Worm (Caenorhabditis elegans) whole organism, young adult: ENCODE data around the gene clec-193.

Experiments used
- B0035.1 ChIP-seq: sonication (generic microtip); optimal IDR thresholded peaks from 2 replicates; lab custom pipeline; 2016; ENCODE audit warnings: missing genetic modification characterization, mild to moderate bottlenecking, missing compliant biosample characterization, missing genotype, missing genetic modification reagents
- B0261.1 ChIP-seq: sonication (generic microtip); optimal IDR thresholded peaks from 2 replicates; lab custom pipeline; 2016; ENCODE audit warnings: mild to moderate bottlenecking, missing genetic modification characterization, moderate library complexity, missing compliant biosample characterization
- B0336.3 ChIP-seq: fragments of 200-800 bp; sonication (Bioruptor generic); IDR thresholded peaks from 2 replicates; pipeline ENCODE4 v1.3.6; 2022; ENCODE audit warnings: missing genetic modification characterization, missing compliant biosample characterization
- C06A6.2 ChIP-seq: fragments of 200-800 bp; sonication (Bioruptor generic); conservative IDR thresholded peaks from 2 replicates; pipeline ENCODE4 v1.3.6; 2022; ENCODE audit warnings: missing genetic modification characterization, missing compliant biosample characterization
- D2030.7 ChIP-seq: fragments of 200-800 bp; sonication (Bioruptor generic); IDR thresholded peaks from 2 replicates; pipeline ENCODE4 v1.3.6; 2022; ENCODE audit warnings: missing genetic modification reagents, missing genetic modification characterization, missing compliant biosample characterization
- F22D6.2 ChIP-seq: sonication (generic microtip); optimal IDR thresholded peaks from 2 replicates; lab custom pipeline; 2016; ENCODE audit warnings: mild to moderate bottlenecking, missing genetic modification characterization, missing compliant biosample characterization
- F49E8.2 ChIP-seq: sonication (generic microtip); optimal IDR thresholded peaks from 3 replicates; lab custom pipeline; 2017; ENCODE audit warnings: missing genetic modification characterization, mild to moderate bottlenecking, missing compliant biosample characterization, antibody characterized with exemption, moderate library complexity; ENCODE audit not compliant: insufficient read depth
- F52B5.7 ChIP-seq: sonication (generic microtip); optimal IDR thresholded peaks from 2 replicates; lab custom pipeline; 2016; ENCODE audit warnings: mild to moderate bottlenecking, missing genetic modification characterization, missing compliant biosample characterization
- F55B11.4 ChIP-seq: sonication (generic microtip); optimal IDR thresholded peaks from 2 replicates; lab custom pipeline; 2016; ENCODE audit warnings: missing compliant biosample characterization, missing genetic modification characterization, borderline replicate concordance; ENCODE audit not compliant: insufficient read depth
- F57A8.1 ChIP-seq: fragments of 200-800 bp; sonication (Bioruptor generic); optimal IDR thresholded peaks from 2 replicates; lab custom pipeline; 2018; ENCODE audit warnings: mild to moderate bottlenecking, missing genetic modification characterization, moderate library complexity, missing compliant biosample characterization
- K11D2.4 ChIP-seq: fragments of 200-800 bp; sonication (Bioruptor generic); IDR thresholded peaks from 2 replicates; pipeline ENCODE4 v1.3.6; 2022; ENCODE audit warnings: missing genetic modification reagents, missing genetic modification characterization, missing compliant biosample characterization
- Y53G8AR.9 ChIP-seq: fragments of 200-800 bp; sonication (Bioruptor generic); conservative IDR thresholded peaks from 2 replicates; pipeline ENCODE4 v1.3.6; 2022; ENCODE audit warnings: missing genetic modification reagents, missing genetic modification characterization, missing compliant biosample characterization
- aptf-3 ChIP-seq: fragments of 200-800 bp; sonication (Bioruptor generic); IDR thresholded peaks from 2 replicates; pipeline ENCODE4 v1.3.6; 2022; ENCODE audit warnings: missing genetic modification characterization, missing compliant biosample characterization
- atf-7 ChIP-seq: sonication (generic microtip); optimal IDR thresholded peaks from 2 replicates; lab custom pipeline; 2017; ENCODE audit warnings: mild to moderate bottlenecking, missing genetic modification characterization, missing compliant biosample characterization
- attf-3 ChIP-seq: fragments of 200-800 bp; sonication (Bioruptor generic); conservative IDR thresholded peaks from 2 replicates; pipeline ENCODE4 v1.3.6; 2022; ENCODE audit warnings: missing genetic modification reagents, missing genetic modification characterization, missing compliant biosample characterization
- bed-2 ChIP-seq: fragments of 200-800 bp; sonication (Bioruptor generic); IDR thresholded peaks from 2 replicates; pipeline ENCODE4 v1.3.6; 2022; ENCODE audit warnings: missing genetic modification reagents, missing genetic modification characterization, missing compliant biosample characterization
- ccch-3 ChIP-seq: fragments of 200-800 bp; sonication (Bioruptor generic); optimal IDR thresholded peaks from 2 replicates; lab custom pipeline; 2018; ENCODE audit warnings: mild to moderate bottlenecking, missing genetic modification characterization, missing compliant biosample characterization
- ceh-100 ChIP-seq: fragments of 200-800 bp; sonication (Bioruptor generic); IDR thresholded peaks from 2 replicates; pipeline ENCODE4 v1.3.6; 2022; ENCODE audit warnings: missing genetic modification reagents, missing genetic modification characterization, missing compliant biosample characterization
- ceh-40 ChIP-seq: fragments of 200-800 bp; sonication (Bioruptor generic); IDR thresholded peaks from 2 replicates; pipeline ENCODE4 v1.3.6; 2022; ENCODE audit warnings: missing genetic modification characterization, missing compliant biosample characterization
- ceh-58 ChIP-seq: fragments of 200-800 bp; sonication (Bioruptor generic); IDR thresholded peaks from 2 replicates; pipeline ENCODE4 v1.3.6; 2022; ENCODE audit warnings: missing genetic modification characterization, missing compliant biosample characterization
- egl-44 ChIP-seq: fragments of 200-800 bp; sonication (Bioruptor generic); IDR thresholded peaks from 2 replicates; pipeline ENCODE4 v1.3.6; 2022; ENCODE audit warnings: missing genetic modification reagents, missing genetic modification characterization, missing compliant biosample characterization
- fkh-3 ChIP-seq: sonication (generic microtip); optimal IDR thresholded peaks from 2 replicates; lab custom pipeline; 2016; ENCODE audit warnings: mild to moderate bottlenecking, missing genetic modification characterization, missing compliant biosample characterization
- him-1 ChIP-seq: sonication (generic microtip); optimal IDR thresholded peaks from 2 replicates; lab custom pipeline; 2016; ENCODE audit warnings: missing genotype, missing genetic modification reagents, missing genetic modification characterization, missing compliant biosample characterization
- lin-35 ChIP-seq, 3 experiments: fragments of 150-350 bp in 2 of 3; sonication (generic microtip) in 1 of 3; optimal IDR thresholded peaks; 2 replicates each; lab custom pipeline; 2014 to 2018; ENCODE audit warnings: missing biosample characterization in 3 of 3, missing genetic modification characterization in 3 of 3, missing genetic modification reagents in 3 of 3
- lin-54 ChIP-seq: fragments of 200-800 bp; sonication (Bioruptor generic); optimal IDR thresholded peaks from 2 replicates; lab custom pipeline; 2018; ENCODE audit warnings: mild to moderate bottlenecking, missing genetic modification characterization, missing compliant biosample characterization
- madf-3 ChIP-seq: fragments of 200-800 bp; sonication (Bioruptor generic); IDR thresholded peaks from 2 replicates; pipeline ENCODE4 v1.3.6; 2022; ENCODE audit warnings: missing genetic modification reagents, missing genetic modification characterization, missing compliant biosample characterization
- madf-8 ChIP-seq: fragments of 200-800 bp; sonication (Bioruptor generic); conservative IDR thresholded peaks from 2 replicates; pipeline ENCODE4 v1.3.6; 2022; ENCODE audit warnings: missing genetic modification reagents, missing genetic modification characterization, missing compliant biosample characterization
- mel-28 ChIP-seq: sonication (generic microtip); optimal IDR thresholded peaks from 2 replicates; lab custom pipeline; 2016; ENCODE audit warnings: borderline replicate concordance, mild to moderate bottlenecking, missing genetic modification characterization, missing compliant biosample characterization
- nfyb-1 ChIP-seq: fragments of 200-800 bp; sonication (Bioruptor generic); IDR thresholded peaks from 2 replicates; pipeline ENCODE4 v1.3.6; 2022; ENCODE audit warnings: missing genetic modification reagents, missing genetic modification characterization, missing compliant biosample characterization
- nhr-120 ChIP-seq: fragments of 200-800 bp; sonication (Bioruptor generic); IDR thresholded peaks from 2 replicates; pipeline ENCODE4 v1.3.6; 2022; ENCODE audit warnings: missing genetic modification characterization, missing compliant biosample characterization
- nhr-80 ChIP-seq: sonication (generic microtip); optimal IDR thresholded peaks from 2 replicates; lab custom pipeline; 2016; ENCODE audit warnings: missing genetic modification characterization, missing compliant biosample characterization
- rcor-1 ChIP-seq: fragments of 200-800 bp; sonication (Bioruptor generic); IDR thresholded peaks from 2 replicates; pipeline ENCODE4 v1.3.6; 2022; ENCODE audit warnings: missing genetic modification reagents, missing genetic modification characterization, missing compliant biosample characterization
- repo-1 ChIP-seq: sonication (generic microtip); optimal IDR thresholded peaks from 2 replicates; lab custom pipeline; 2017; ENCODE audit warnings: mild to moderate bottlenecking, missing genetic modification characterization, missing compliant biosample characterization
- rpc-1 ChIP-seq, 2 experiments: fragments of 150-350 bp in 1 of 2; sonication (generic microtip) in 1 of 2; optimal IDR thresholded peaks; 2 replicates each; lab custom pipeline; 2014 to 2018; ENCODE audit warnings: missing biosample characterization in 1 of 2, missing genetic modification characterization in 1 of 2, missing genetic modification reagents in 1 of 2, missing genotype in 1 of 2
- sdz-38 ChIP-seq: sonication (generic microtip); optimal IDR thresholded peaks from 2 replicates; lab custom pipeline; 2016; ENCODE audit warnings: missing genotype, missing genetic modification characterization, missing compliant biosample characterization
- sea-2 ChIP-seq: fragments of 200-800 bp; sonication (Bioruptor generic); IDR thresholded peaks from 2 replicates; pipeline ENCODE4 v1.3.6; 2022; ENCODE audit warnings: missing genetic modification characterization, missing compliant biosample characterization
- snpc-4 ChIP-seq, 5 experiments: fragments of 150-350 bp in 1 of 5; sonication (generic microtip) in 4 of 5; optimal IDR thresholded peaks; 2 replicates each; lab custom pipeline; 2014 to 2018; ENCODE audit warnings: missing genetic modification characterization in 5 of 5, missing biosample characterization in 3 of 5, antibody characterized with exemption in 2 of 5, mild to moderate bottlenecking in 2 of 5, missing compliant biosample characterization in 2 of 5, missing genotype in 2 of 5, moderate library complexity in 2 of 5, missing genetic modification reagents in 1 of 5
- somi-1 ChIP-seq: fragments of 200-800 bp; sonication (Bioruptor generic); optimal IDR thresholded peaks from 2 replicates; lab custom pipeline; 2018; ENCODE audit warnings: mild to moderate bottlenecking, missing genetic modification characterization, missing compliant biosample characterization
- tbp1 ChIP-seq: fragments of 200-800 bp; sonication (Bioruptor generic); optimal IDR thresholded peaks from 2 replicates; lab custom pipeline; 2018; ENCODE audit warnings: mild to moderate bottlenecking, missing genetic modification characterization, missing compliant biosample characterization
- tlf-1 ChIP-seq: fragments of 200-800 bp; sonication (Bioruptor generic); optimal IDR thresholded peaks from 2 replicates; lab custom pipeline; 2018; ENCODE audit warnings: mild to moderate bottlenecking, missing genetic modification characterization, missing compliant biosample characterization
- ztf-22 ChIP-seq: fragments of 200-800 bp; sonication (Bioruptor generic); optimal IDR thresholded peaks from 2 replicates; lab custom pipeline; 2018; ENCODE audit warnings: mild to moderate bottlenecking, missing genetic modification characterization, moderate library complexity, missing compliant biosample characterization
- ztf-28 ChIP-seq: fragments of 200-800 bp; sonication (Bioruptor generic); IDR thresholded peaks from 2 replicates; pipeline ENCODE4 v1.3.6; 2022; ENCODE audit warnings: missing genetic modification reagents, missing genetic modification characterization, missing compliant biosample characterization

The clec-193 gene

ce11 chrIV:16775029-16775428, 31.2 kb downstream of the clec-193 start (continued):
- TF ChIP-seq aptf-3, result no peak
- no peak for TF ChIP-seq F55B11.4 (tag; lab: Kevin White, UChicago)
- TF ChIP-seq K11D2.4 (GFP tag; lab: Robert Waterston, UW), result no peak
- TF ChIP-seq bed-2 (GFP tag; lab: Robert Waterston, UW), result no peak
- no peak for TF ChIP-seq ccch-3 (GFP tag; lab: Kevin White, UChicago)
- peak in 1 of 3 experiments; percentile 14 for TF ChIP-seq lin-35 (GFP tag; optimal IDR thresholded peaks at IDR 0.05; lab: Kevin White, UChicago)
- TF ChIP-seq B0336.3 (GFP tag; lab: Robert Waterston, UW), result no peak
- no peak for TF ChIP-seq ztf-28 (GFP tag; lab: Robert Waterston, UW)
- no peak for TF ChIP-seq fkh-3 (tag; lab: Kevin White, UChicago)
- peak; percentile 91 for TF ChIP-seq rpc-1 (optimal IDR thresholded peaks at IDR 0.05; lab: Kevin White, UChicago)
- TF ChIP-seq rpc-1 (tag; optimal IDR thresholded peaks at IDR 0.05; lab: Kevin White, UChicago), result peak; percentile 98
- peak; percentile 11 for TF ChIP-seq F49E8.2 (tag; lab: Kevin White, UChicago)
- 0 out of 2 replicates have a peak, but pooled peaks have one; percentile 23 for TF ChIP-seq ceh-100 (GFP tag; lab: Robert Waterston, UW)
- no peak for TF ChIP-seq sdz-38 (tag; lab: Kevin White, UChicago)
- TF ChIP-seq F57A8.1 (GFP tag; lab: Kevin White, UChicago), result no peak
- TF ChIP-seq C06A6.2, result no peak
- peak; percentile 95 for TF ChIP-seq tbp1
- TF ChIP-seq D2030.7, result peak; percentile 65; the same call in 1 of the 2 replicates
- peak; percentile 90 for TF ChIP-seq snpc-4 (GFP tag; optimal IDR thresholded peaks at IDR 0.05; lab: Kevin White, UChicago)
- peak; percentile 45 to 97 (median 94) for TF ChIP-seq snpc-4 (tag; optimal IDR thresholded peaks at IDR 0.05; lab: Kevin White, UChicago)
- 0 out of 2 replicates have a peak, but pooled peaks have one; percentile 6 for TF ChIP-seq madf-8 (GFP tag; lab: Robert Waterston, UW)
- peak; percentile 32 for TF ChIP-seq lin-54 (GFP tag; lab: Kevin White, UChicago)
- TF ChIP-seq attf-3 (GFP tag; lab: Robert Waterston, UW), result no peak
- no peak for TF ChIP-seq nfyb-1 (GFP tag; lab: Robert Waterston, UW)
- 0 out of 2 replicates have a peak, but pooled peaks have one; percentile 19 for TF ChIP-seq sea-2 (GFP tag; lab: Robert Waterston, UW)
- no peak for TF ChIP-seq nhr-120 (GFP tag; lab: Robert Waterston, UW)
- TF ChIP-seq F22D6.2 (tag; lab: Kevin White, UChicago), result peak; percentile 2
- TF ChIP-seq nhr-80 (tag; lab: Kevin White, UChicago), result peak; percentile 29
- TF ChIP-seq ceh-40 (GFP tag; lab: Robert Waterston, UW), result no peak
- peak; percentile 61; the same call in 1 of the 2 replicates for TF ChIP-seq egl-44 (GFP tag; lab: Robert Waterston, UW)
- peak; percentile 33 for TF ChIP-seq rcor-1
- TF ChIP-seq madf-3 (GFP tag; lab: Robert Waterston, UW), result 0 out of 2 replicates have a peak, but pooled peaks have one; percentile 78
- TF ChIP-seq somi-1 (GFP tag; lab: Kevin White, UChicago), result no peak
- peak; percentile 79 for TF ChIP-seq B0261.1
- no peak for TF ChIP-seq repo-1
- TF ChIP-seq ceh-58 (GFP tag; lab: Robert Waterston, UW), result no peak
- no peak for TF ChIP-seq B0035.1 (tag; lab: Kevin White, UChicago)
- peak; percentile 17 for TF ChIP-seq tlf-1 (GFP tag; lab: Kevin White, UChicago)
- TF ChIP-seq mel-28 (tag; lab: Kevin White, UChicago), result no peak
- no peak for TF ChIP-seq ztf-22
- TF ChIP-seq Y53G8AR.9 (GFP tag; lab: Robert Waterston, UW), result no peak
- no peak for TF ChIP-seq atf-7 (tag; lab: Kevin White, UChicago)
- no peak for TF ChIP-seq F52B5.7 (tag; lab: Kevin White, UChicago)
- peak; percentile 79 for TF ChIP-seq him-1
